Fruit fly (Drosophila melanogaster) whole organism, embryonic: Measurements from ENCODE around the gene Cdk5alpha.

ENCODE experiments used
- Antp ChIP-seq: fragments of 200-800 bp; sonication (Bioruptor generic); optimal IDR thresholded peaks from 3 replicates; lab custom pipeline; 2016; ENCODE audit warnings: missing biosample characterization, missing genetic modification characterization
- Asciz ChIP-seq: fragments of 200-800 bp; sonication (Bioruptor generic); optimal IDR thresholded peaks from 2 replicates; lab custom pipeline; 2017; ENCODE audit warnings: missing biosample characterization, mild to moderate bottlenecking, missing genetic modification characterization, missing genetic modification reagents
- CG10147 ChIP-seq: fragments of 200-800 bp; sonication (Bioruptor generic); optimal IDR thresholded peaks from 2 replicates; lab custom pipeline; 2019; ENCODE audit warnings: missing biosample characterization, mild to moderate bottlenecking, missing genetic modification characterization, moderate library complexity
- CG1024 ChIP-seq: fragments of 200-800 bp; sonication (Bioruptor generic); IDR thresholded peaks from 2 replicates; pipeline ENCODE4 v1.3.6; 2022; ENCODE audit warnings: missing biosample characterization, missing genetic modification characterization
- CG10267 ChIP-seq: fragments of 200-800 bp; sonication (Bioruptor generic); optimal IDR thresholded peaks from 2 replicates; lab custom pipeline; 2018; ENCODE audit warnings: missing biosample characterization, mild to moderate bottlenecking, missing genetic modification characterization, moderate library complexity
- CG10274 ChIP-seq: fragments of 200-800 bp; sonication (Bioruptor generic); optimal IDR thresholded peaks from 3 replicates; lab custom pipeline; 2017; ENCODE audit warnings: missing biosample characterization, mild to moderate bottlenecking, missing genetic modification characterization
- CG10565 ChIP-seq: fragments of 200-800 bp; sonication (Bioruptor generic); optimal IDR thresholded peaks from 3 replicates; lab custom pipeline; 2016; ENCODE audit warnings: missing biosample characterization, mild to moderate bottlenecking, missing genetic modification characterization
- CG12219 ChIP-seq: fragments of 200-800 bp; sonication (Bioruptor generic); optimal IDR thresholded peaks from 3 replicates; lab custom pipeline; 2018; ENCODE audit warnings: missing biosample characterization, mild to moderate bottlenecking, missing genetic modification characterization
- CG12236 ChIP-seq: fragments of 200-800 bp; sonication (Bioruptor generic); optimal IDR thresholded peaks from 2 replicates; lab custom pipeline; 2016; ENCODE audit warnings: missing biosample characterization, missing genetic modification characterization
- CG12299 ChIP-seq: fragments of 200-800 bp; sonication (Bioruptor generic); optimal IDR thresholded peaks from 2 replicates; lab custom pipeline; 2018; ENCODE audit warnings: missing biosample characterization, mild to moderate bottlenecking, missing genetic modification characterization
- CG15011 ChIP-seq: fragments of 200-800 bp; sonication (Bioruptor generic); optimal IDR thresholded peaks from 3 replicates; lab custom pipeline; 2018; ENCODE audit warnings: missing biosample characterization, mild to moderate bottlenecking, missing genetic modification characterization
- CG15269 ChIP-seq: fragments of 200-800 bp; sonication (Bioruptor generic); optimal IDR thresholded peaks from 2 replicates; lab custom pipeline; 2018; ENCODE audit warnings: missing biosample characterization, mild to moderate bottlenecking, missing genetic modification characterization, moderate library complexity
- CG2712 ChIP-seq: fragments of 200-800 bp; optimal IDR thresholded peaks from 3 replicates; lab custom pipeline; 2019; ENCODE audit warnings: missing biosample characterization, mild to moderate bottlenecking, missing genetic modification characterization, moderate library complexity
- CG4424 ChIP-seq: fragments of 200-800 bp; sonication (Bioruptor generic); optimal IDR thresholded peaks from 3 replicates; lab custom pipeline; 2016; ENCODE audit warnings: missing biosample characterization, missing genetic modification characterization
- CG6854 ChIP-seq: fragments of 200-800 bp; sonication (Bioruptor generic); optimal IDR thresholded peaks from 3 replicates; lab custom pipeline; 2017; ENCODE audit warnings: missing biosample characterization, mild to moderate bottlenecking, missing genetic modification characterization
- CG9876 ChIP-seq: fragments of 200-800 bp; sonication (Bioruptor generic); optimal IDR thresholded peaks from 2 replicates; lab custom pipeline; 2016; ENCODE audit warnings: missing biosample characterization, missing genetic modification characterization
- CG9932 ChIP-seq: fragments of 200-800 bp; sonication (Bioruptor generic); IDR thresholded peaks from 2 replicates; pipeline ENCODE4 v1.3.6; 2022; ENCODE audit warnings: missing biosample characterization, missing genetic modification characterization
- CHES-1-like ChIP-seq: fragments of 200-800 bp; sonication (Bioruptor generic); optimal IDR thresholded peaks from 2 replicates; lab custom pipeline; 2016; ENCODE audit warnings: missing biosample characterization, missing genetic modification characterization
- D19B ChIP-seq: fragments of 200-800 bp; sonication (Bioruptor generic); optimal IDR thresholded peaks from 2 replicates; lab custom pipeline; 2017; ENCODE audit warnings: missing biosample characterization, mild to moderate bottlenecking, missing genetic modification characterization
- Dbx ChIP-seq: fragments of 200-800 bp; sonication (Bioruptor generic); IDR thresholded peaks from 3 replicates; pipeline ENCODE4 v1.3.6; 2022; ENCODE audit warnings: missing biosample characterization, missing genetic modification characterization
- Deaf1 ChIP-seq: fragments of 200-800 bp; optimal IDR thresholded peaks from 3 replicates; lab custom pipeline; 2019; ENCODE audit warnings: missing biosample characterization, mild to moderate bottlenecking, missing genetic modification characterization, moderate library complexity
- Dek ChIP-seq: fragments of 200-800 bp; sonication (Bioruptor generic); optimal IDR thresholded peaks from 3 replicates; lab custom pipeline; 2019; ENCODE audit warnings: missing biosample characterization, mild to moderate bottlenecking, missing genetic modification characterization, moderate library complexity
- Drgx ChIP-seq: fragments of 200-800 bp; sonication (Bioruptor generic); IDR thresholded peaks from 2 replicates; pipeline ENCODE4 v1.3.6; 2022; ENCODE audit warnings: missing biosample characterization, missing genetic modification characterization
- Fer2 ChIP-seq: fragments of 200-800 bp; sonication (Bioruptor generic); optimal IDR thresholded peaks from 2 replicates; lab custom pipeline; 2018; ENCODE audit warnings: missing biosample characterization, mild to moderate bottlenecking, missing genetic modification characterization, moderate library complexity
- Hr3 ChIP-seq: fragments of 200-800 bp; sonication (Bioruptor generic); optimal IDR thresholded peaks from 3 replicates; lab custom pipeline; 2016; ENCODE audit warnings: missing biosample characterization, missing genetic modification characterization
- Hr39 ChIP-seq: fragments of >200 bp; optimal IDR thresholded peaks from 2 replicates; lab custom pipeline; 2017
- MESR4 ChIP-seq: fragments of 200-800 bp; sonication (Bioruptor generic); optimal IDR thresholded peaks from 2 replicates; lab custom pipeline; 2018; ENCODE audit warnings: missing biosample characterization, mild to moderate bottlenecking, missing genetic modification characterization, moderate library complexity
- Med ChIP-seq: fragments of 200-800 bp; sonication (Bioruptor generic); peaks from one replicate; lab custom pipeline; 2016; ENCODE audit warnings: missing biosample characterization, missing genetic modification characterization, mild to moderate bottlenecking, inconsistent platforms, moderate library complexity
- Myb ChIP-seq: fragments of 200-800 bp; sonication (Bioruptor generic); optimal IDR thresholded peaks from 2 replicates; lab custom pipeline; 2016; ENCODE audit warnings: missing biosample characterization, missing genetic modification characterization
- NC2β ChIP-seq: fragments of 200-800 bp; sonication (Bioruptor generic); optimal IDR thresholded peaks from 2 replicates; lab custom pipeline; 2016; ENCODE audit warnings: missing biosample characterization, missing genetic modification characterization
- Nf-YC ChIP-seq: fragments of 200-800 bp; optimal IDR thresholded peaks from 3 replicates; lab custom pipeline; 2019; ENCODE audit warnings: missing biosample characterization, mild to moderate bottlenecking, missing genetic modification characterization, moderate library complexity
- Opbp ChIP-seq: fragments of 200-800 bp; sonication (Bioruptor generic); IDR thresholded peaks from 3 replicates; pipeline ENCODE4 v1.3.6; 2022; ENCODE audit warnings: missing biosample characterization, missing genetic modification characterization; ENCODE audit not compliant: partially characterized antibody
- Ptx1 ChIP-seq: fragments of 200-800 bp; sonication (Bioruptor generic); IDR thresholded peaks from 2 replicates; pipeline ENCODE4 v1.3.6; 2022; ENCODE audit warnings: missing biosample characterization, missing genetic modification characterization
- Ravus ChIP-seq: fragments of 200-800 bp; sonication (Bioruptor generic); IDR thresholded peaks from 2 replicates; pipeline ENCODE4 v1.3.6; 2022; ENCODE audit warnings: missing biosample characterization, missing genetic modification characterization
- Scr ChIP-seq: fragments of 200-800 bp; sonication (Bioruptor generic); IDR thresholded peaks from 2 replicates; pipeline ENCODE4 v1.3.6; 2022; ENCODE audit warnings: missing biosample characterization, missing genetic modification characterization; ENCODE audit not compliant: partially characterized antibody
- Ssrp ChIP-seq: fragments of 200-800 bp; sonication (Bioruptor generic); optimal IDR thresholded peaks from 2 replicates; lab custom pipeline; 2018; ENCODE audit warnings: missing biosample characterization, mild to moderate bottlenecking, missing genetic modification characterization, moderate library complexity
- Tbp ChIP-seq: fragments of >200 bp; optimal IDR thresholded peaks from 2 replicates; lab custom pipeline; 2018; ENCODE audit warnings: missing biosample characterization, missing genetic modification characterization
- Xrp1 ChIP-seq: fragments of 200-800 bp; sonication (Bioruptor generic); IDR thresholded peaks from 2 replicates; pipeline ENCODE4 v1.3.6; 2022; ENCODE audit warnings: missing biosample characterization, missing genetic modification characterization
- ara ChIP-seq: fragments of 200-800 bp; sonication (Bioruptor generic); IDR thresholded peaks from 2 replicates; pipeline ENCODE4 v1.3.6; 2022; ENCODE audit warnings: missing biosample characterization, missing genetic modification characterization
- dpn ChIP-seq, 2 experiments: fragments of 200-800 bp; sonication (Bioruptor generic); optimal IDR thresholded peaks; 3 replicates each; lab custom pipeline; 2016; ENCODE audit warnings: missing biosample characterization in 2 of 2, missing genetic modification characterization in 2 of 2
- ems ChIP-seq: fragments of 200-800 bp; sonication (Bioruptor generic); optimal IDR thresholded peaks from 3 replicates; lab custom pipeline; 2016; ENCODE audit warnings: missing biosample characterization, missing genetic modification characterization
- ftz-f1 ChIP-seq: fragments of 200-800 bp; sonication (Bioruptor generic); optimal IDR thresholded peaks from 2 replicates; lab custom pipeline; 2016; ENCODE audit warnings: missing biosample characterization, missing genetic modification characterization
- klu ChIP-seq: fragments of 200-800 bp; sonication (Bioruptor generic); IDR thresholded peaks from 2 replicates; pipeline ENCODE4 v1.3.6; 2022; ENCODE audit warnings: missing biosample characterization, missing genetic modification characterization
- oc ChIP-seq: fragments of 200-800 bp; sonication (Bioruptor generic); optimal IDR thresholded peaks from 2 replicates; lab custom pipeline; 2018; ENCODE audit warnings: missing biosample characterization, mild to moderate bottlenecking, missing genetic modification characterization, moderate library complexity
- odd ChIP-seq: fragments of 200-800 bp; sonication (Bioruptor generic); optimal IDR thresholded peaks from 2 replicates; lab custom pipeline; 2017; ENCODE audit warnings: missing biosample characterization, mild to moderate bottlenecking, missing genetic modification characterization
- sc ChIP-seq, 3 experiments: fragments of >200 bp in 2 of 3; fragments of 200-800 bp in 1 of 3; sonication (Bioruptor generic) in 1 of 3; optimal IDR thresholded peaks; 2 replicates in 2 of 3; 3 replicates in 1 of 3; lab custom pipeline; 2017; ENCODE audit warnings: mild to moderate bottlenecking in 1 of 3, missing biosample characterization in 1 of 3, missing genetic modification characterization in 1 of 3, missing genetic modification reagents in 1 of 3
- sd ChIP-seq: fragments of 200-800 bp; sonication (Bioruptor generic); optimal IDR thresholded peaks from 3 replicates; lab custom pipeline; 2018; ENCODE audit warnings: missing biosample characterization, mild to moderate bottlenecking, missing genetic modification characterization, moderate library complexity
- sim ChIP-seq: fragments of 200-800 bp; sonication (Bioruptor generic); IDR thresholded peaks from 2 replicates; pipeline ENCODE4 v1.3.6; 2022; ENCODE audit warnings: missing biosample characterization, missing genetic modification characterization
- tap ChIP-seq: fragments of 200-800 bp; optimal IDR thresholded peaks from 3 replicates; lab custom pipeline; 2019; ENCODE audit warnings: missing biosample characterization, mild to moderate bottlenecking, missing genetic modification characterization, moderate library complexity
- toy ChIP-seq: fragments of 200-800 bp; sonication (Bioruptor generic); IDR thresholded peaks from 2 replicates; pipeline ENCODE4 v1.3.6; 2022; ENCODE audit warnings: missing biosample characterization, missing genetic modification characterization
- vfl ChIP-seq: fragments of 200-800 bp; sonication (Bioruptor generic); optimal IDR thresholded peaks from 2 replicates; lab custom pipeline; 2016; ENCODE audit warnings: missing biosample characterization, missing genetic modification characterization

The Cdk5alpha gene

DNA sequence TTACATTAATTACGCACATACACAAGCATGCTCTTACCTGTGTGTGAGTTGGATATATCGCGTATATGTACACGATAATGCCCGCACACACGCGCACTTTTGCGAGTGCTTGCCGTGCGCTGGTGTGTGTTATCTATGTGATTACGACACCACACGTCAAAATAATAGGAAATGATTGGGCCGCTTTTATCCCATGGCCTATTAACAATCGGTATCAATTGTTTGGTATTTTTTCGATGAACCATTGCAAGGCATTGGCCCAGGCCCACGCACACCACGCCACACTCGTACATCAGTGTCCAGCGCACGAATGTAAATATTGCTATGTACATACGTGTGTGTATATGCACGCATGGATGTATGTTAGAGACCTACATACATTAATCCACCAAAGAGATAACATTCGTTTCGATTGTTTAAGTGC, 24.1 kb upstream of the Cdk5alpha start (continued):
- TF ChIP-seq CG12219 = peak; percentile 75
- TF ChIP-seq Hr3 = peak; percentile 6
- no peak for TF ChIP-seq Drgx (GFP tag; lab: Robert Waterston, UW)
- TF ChIP-seq Dek = peak; percentile 60
- peak; percentile 69 for TF ChIP-seq Scr (GFP tag; lab: Robert Waterston, UW)
- peak; percentile 40 for TF ChIP-seq Deaf1 (tag; lab: Kevin White, UChicago)
- TF ChIP-seq Dbx (GFP tag; lab: Robert Waterston, UW) = peak; percentile 81; the same call in 2 of the 3 replicates
- TF ChIP-seq CG10147 (GFP tag; lab: Kevin White, UChicago) = peak; percentile 64
- no peak for TF ChIP-seq sc (optimal IDR thresholded peaks at IDR 0.05; lab: Kevin White, UChicago)
- TF ChIP-seq sc (GFP tag; optimal IDR thresholded peaks at IDR 0.05; lab: Kevin White, UChicago) = peak; percentile 11
- no peak for TF ChIP-seq toy (GFP tag; lab: Robert Waterston, UW)
- TF ChIP-seq CG10267 (tag; lab: Kevin White, UChicago) = peak; percentile 44
- TF ChIP-seq Fer2 (tag; lab: Kevin White, UChicago) = peak; percentile 38
- TF ChIP-seq CG15011 = peak; percentile 45
- peak; percentile 93 for TF ChIP-seq Med (GFP tag; lab: Kevin White, UChicago)
- TF ChIP-seq Myb (GFP tag; lab: Kevin White, UChicago) = peak; percentile 9
- TF ChIP-seq CG9932 = peak; percentile 78; the same call in 1 of the 2 replicates
- TF ChIP-seq Xrp1 = peak; percentile 67
- peak; percentile 74 for TF ChIP-seq Nf-YC (tag; lab: Kevin White, UChicago)
- peak; percentile 93 for TF ChIP-seq sd
- TF ChIP-seq CG10565 = no peak
- peak; percentile 91 for TF ChIP-seq oc (tag; lab: Kevin White, UChicago)
- TF ChIP-seq Opbp (GFP tag; lab: Robert Waterston, UW) = no peak; the same call in 2 of the 3 replicates
- no peak for TF ChIP-seq klu (GFP tag; lab: Robert Waterston, UW)
- TF ChIP-seq CG12299 = peak; percentile 70
- TF ChIP-seq D19B (GFP tag; lab: Kevin White, UChicago) = peak; percentile 54
- peak; percentile 73 for TF ChIP-seq CHES-1-like (GFP tag; lab: Kevin White, UChicago)
- peak; percentile 69 for TF ChIP-seq ara (GFP tag; lab: Robert Waterston, UW)
- TF ChIP-seq Asciz (GFP tag; lab: Kevin White, UChicago) = peak; percentile 69
- no peak for TF ChIP-seq Hr39
- TF ChIP-seq tap = peak; percentile 34
- peak; percentile 35; the same call in 1 of the 2 replicates for TF ChIP-seq Ptx1 (GFP tag; lab: Robert Waterston, UW)
- peak; percentile 17 for TF ChIP-seq vfl (GFP tag; lab: Kevin White, UChicago)
- peak; percentile 44 to 62 for TF ChIP-seq dpn (GFP tag; optimal IDR thresholded peaks at IDR 0.05; lab: Kevin White, UChicago)
- TF ChIP-seq NC2β (GFP tag; lab: Kevin White, UChicago) = peak; percentile 55
- TF ChIP-seq sim = no peak
- no peak for TF ChIP-seq CG9876 (GFP tag; lab: Kevin White, UChicago)
- peak; percentile 36 for TF ChIP-seq CG15269 (tag; lab: Kevin White, UChicago)
- TF ChIP-seq CG4424 (GFP tag; lab: Kevin White, UChicago) = peak; percentile 36
- TF ChIP-seq ems (GFP tag; lab: Kevin White, UChicago) = peak; percentile 52
- no peak for TF ChIP-seq Ssrp
- no peak for TF ChIP-seq Ravus (GFP tag; lab: Robert Waterston, UW)
- no peak for TF ChIP-seq Tbp (GFP tag; lab: Kevin White, UChicago)
- TF ChIP-seq CG2712 (tag; lab: Kevin White, UChicago) = peak; percentile 56
- TF ChIP-seq ftz-f1 (GFP tag; lab: Kevin White, UChicago) = peak; percentile 83
- TF ChIP-seq Antp = peak; percentile 20
- peak; percentile 70 for TF ChIP-seq MESR4
- TF ChIP-seq CG10274 (GFP tag; lab: Kevin White, UChicago) = peak; percentile 28
- TF ChIP-seq odd (GFP tag; lab: Kevin White, UChicago) = peak; percentile 67
- peak; percentile 75; the same call in 1 of the 2 replicates for TF ChIP-seq CG1024
- TF ChIP-seq CG12236 = peak; percentile 43
- peak; percentile 71 for TF ChIP-seq CG6854
